Fruit fly (Drosophila melanogaster): Measurements from ENCODE around the gene CG32473.

dm6 chr3R:13261706-13262105 is 40.7 kb upstream of the CG32473 start:
- TF ChIP-seq slbo (GFP tag; IDR thresholded peaks at IDR 0.05), result no peak
- no peak for TF ChIP-seq HLHmδ (GFP tag; optimal IDR thresholded peaks at IDR 0.05)
- no peak for TF ChIP-seq CG16813 (GFP tag; IDR thresholded peaks at IDR 0.05; ENCODE audit: partially characterized antibody)
- TF ChIP-seq gsb-n (tag; optimal IDR thresholded peaks at IDR 0.05), result no peak
- no peak for TF ChIP-seq odd (GFP tag; optimal IDR thresholded peaks at IDR 0.05)
- no peak for TF ChIP-seq CTCF (GFP tag; optimal IDR thresholded peaks at IDR 0.05)
